Fruit fly (Drosophila melanogaster): ENCODE results near the gene CG13771.

CG13771 gene

DNA sequence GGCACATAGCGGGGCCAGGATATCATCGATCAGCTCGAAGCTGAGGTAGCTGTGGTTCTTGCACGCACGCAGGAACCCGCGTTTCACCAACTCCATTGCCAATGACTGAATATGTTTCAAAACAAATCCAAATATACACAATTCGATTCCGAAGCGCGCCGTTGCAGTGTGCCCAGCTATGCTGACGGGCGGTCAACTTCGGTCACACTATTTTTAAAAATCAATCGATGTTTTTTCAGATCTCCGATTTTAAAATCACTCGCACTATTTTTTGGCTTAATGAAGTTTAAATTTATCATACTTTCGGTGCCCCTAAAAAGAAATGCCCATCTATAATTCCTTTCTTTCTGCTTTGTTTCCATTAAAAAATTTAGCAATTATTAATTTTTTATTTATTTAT is 14.0 kb upstream of the CG13771 start, which contains the start of gene Nse1:
Gene Nse1, minus strand, starts transcription at position 173 of the 400 bp plus-strand sequence.
- no peak for TF ChIP-seq CG9705 (GFP tag; optimal IDR thresholded peaks at IDR 0.05)

DNA sequence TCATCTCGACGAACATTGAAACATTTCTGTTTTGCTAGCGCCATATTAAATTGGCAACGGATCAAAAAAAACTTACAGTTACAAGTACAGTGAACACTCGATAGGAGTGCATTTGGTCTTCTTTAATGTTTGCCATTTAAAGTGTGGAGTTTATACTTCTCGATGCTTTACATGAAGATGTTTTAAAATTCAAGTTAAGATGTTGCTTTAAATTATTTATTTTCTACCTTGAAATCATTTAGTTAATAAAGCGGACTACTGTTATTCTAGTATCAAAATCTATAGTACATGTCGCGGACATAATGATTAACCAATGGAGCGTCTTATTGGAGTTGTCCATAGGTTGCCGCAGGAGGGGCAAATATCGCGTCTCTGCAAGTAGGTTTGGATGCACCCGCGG is 13.1 kb upstream of the CG13771 start, which contains the start of gene cort:
Gene cort, minus strand, starts transcription at position 101 of the 400 bp plus-strand sequence.
- TF ChIP-seq fru (GFP tag; optimal IDR thresholded peaks at IDR 0.05) (no peak), usp (GFP tag; optimal IDR thresholded peaks at IDR 0.05) (no peak), Abd-B (GFP tag; optimal IDR thresholded peaks at IDR 0.05) (no peak), GATAd (GFP tag; optimal IDR thresholded peaks at IDR 0.05) (no peak), Jra (GFP tag; optimal IDR thresholded peaks at IDR 0.05) (no peak), Hnf4 (GFP tag; optimal IDR thresholded peaks at IDR 0.05) (no peak), sv (GFP tag; optimal IDR thresholded peaks at IDR 0.05) (no peak), sage (GFP tag; optimal IDR thresholded peaks at IDR 0.05) (no peak), woc (GFP tag; optimal IDR thresholded peaks at IDR 0.05) (no peak)

DNA sequence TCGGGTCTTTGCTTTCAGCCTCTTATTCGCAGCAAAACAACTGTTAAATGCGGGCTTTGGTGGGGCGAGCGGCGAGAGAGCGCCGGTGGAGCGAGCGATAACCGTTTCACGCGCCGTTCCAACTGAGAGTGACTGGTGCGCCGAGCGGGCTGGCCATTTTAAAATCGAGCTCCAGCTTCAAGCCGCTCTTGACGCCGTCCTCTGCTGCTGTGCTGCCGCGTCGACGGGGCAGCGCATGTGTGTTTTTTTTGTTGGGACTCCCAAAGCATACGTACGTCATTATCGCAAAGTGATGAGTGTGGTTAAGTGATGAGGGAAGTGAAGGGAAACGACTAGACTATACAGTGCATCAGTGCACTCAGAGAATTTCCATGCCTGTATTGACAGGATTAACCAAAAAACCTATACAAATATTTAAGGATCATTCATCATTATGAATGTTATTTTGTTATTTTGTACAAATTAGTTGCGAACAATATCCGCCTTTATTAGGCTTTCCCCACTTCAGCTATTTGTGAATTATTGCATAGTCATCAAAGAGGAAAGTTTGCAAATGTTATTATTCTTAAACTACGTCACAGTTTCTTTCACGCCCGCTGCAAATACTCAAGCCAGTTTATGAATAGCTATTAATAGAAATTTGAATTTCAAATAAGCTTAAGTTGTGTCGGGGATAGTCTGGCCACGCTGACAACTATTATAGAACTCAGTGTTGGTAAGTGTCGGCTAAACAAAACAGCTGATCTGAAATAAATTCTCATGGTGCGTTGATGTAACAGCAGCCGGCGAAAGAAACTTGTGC is 10.0 kb upstream of the CG13771 start, which contains the start of gene Spn27A:
Gene Spn27A, minus strand, starts transcription at position 137 of the 802 bp plus-strand sequence.
- TF ChIP-seq fru (GFP tag; optimal IDR thresholded peaks at IDR 0.05) = no peak
- no peak for TF ChIP-seq CG32264 (GFP tag; optimal IDR thresholded peaks at IDR 0.05)
- peak; percentile 52 for TF ChIP-seq Jra (GFP tag; optimal IDR thresholded peaks at IDR 0.05)
- TF ChIP-seq lola (GFP tag; optimal IDR thresholded peaks at IDR 0.05) = no peak
- peak; percentile 76 for TF ChIP-seq woc (GFP tag; optimal IDR thresholded peaks at IDR 0.05)
- peak; percentile 77 for TF ChIP-seq ey (GFP tag; optimal IDR thresholded peaks at IDR 0.05)
- TF ChIP-seq dsf (GFP tag; optimal IDR thresholded peaks at IDR 0.05; ENCODE audit: borderline replicate concordance) = peak; percentile 37
- no peak for TF ChIP-seq usp (GFP tag; optimal IDR thresholded peaks at IDR 0.05)
- no peak for TF ChIP-seq Abd-B (GFP tag; optimal IDR thresholded peaks at IDR 0.05)
- TF ChIP-seq HLH106 (tag; optimal IDR thresholded peaks at IDR 0.05) = peak; percentile 55
- TF ChIP-seq Sp1 (GFP tag; optimal IDR thresholded peaks at IDR 0.05) = peak; percentile 36
- no peak for TF ChIP-seq Rel (GFP tag; optimal IDR thresholded peaks at IDR 0.05)
- TF ChIP-seq Rel (tag; optimal IDR thresholded peaks at IDR 0.05) = peak; percentile 99
- TF ChIP-seq Dfd (GFP tag; optimal IDR thresholded peaks at IDR 0.05) = no peak
- TF ChIP-seq OdsH (GFP tag; optimal IDR thresholded peaks at IDR 0.05) = peak; percentile 72
- no peak for TF ChIP-seq brk (GFP tag; optimal IDR thresholded peaks at IDR 0.05)
- no peak for TF ChIP-seq Mio (GFP tag; optimal IDR thresholded peaks at IDR 0.05)
- TF ChIP-seq CG9705 (GFP tag; optimal IDR thresholded peaks at IDR 0.05) = peak; percentile 54
- no peak for TF ChIP-seq GATAd (GFP tag; optimal IDR thresholded peaks at IDR 0.05)
- TF ChIP-seq jim (GFP tag; optimal IDR thresholded peaks at IDR 0.05) = no peak
- TF ChIP-seq Hr83 (GFP tag; optimal IDR thresholded peaks at IDR 0.05; ENCODE audit: poor library complexity, severe bottlenecking) = peak; percentile 15
- TF ChIP-seq h (GFP tag; optimal IDR thresholded peaks at IDR 0.05) = peak; percentile 77
- no peak for TF ChIP-seq sage (GFP tag; optimal IDR thresholded peaks at IDR 0.05)
- no peak for TF ChIP-seq Myc (optimal IDR thresholded peaks at IDR 0.05)
- TF ChIP-seq foxo (GFP tag; optimal IDR thresholded peaks at IDR 0.05) = peak; percentile 15 to 74
- peak; percentile 64 for TF ChIP-seq br (GFP tag; optimal IDR thresholded peaks at IDR 0.05)
- peak; percentile 62 for TF ChIP-seq Hnf4 (GFP tag; optimal IDR thresholded peaks at IDR 0.05)
- TF ChIP-seq Dif (GFP tag; optimal IDR thresholded peaks at IDR 0.05; ENCODE audit: partially characterized antibody) = peak; percentile 67
- TF ChIP-seq N (GFP tag; optimal IDR thresholded peaks at IDR 0.05) = no peak
- TF ChIP-seq pan (optimal IDR thresholded peaks at IDR 0.05) = no peak
- no peak for TF ChIP-seq Hr78 (GFP tag; optimal IDR thresholded peaks at IDR 0.05)
- TF ChIP-seq rgr (GFP tag; optimal IDR thresholded peaks at IDR 0.05) = peak; percentile 71
- TF ChIP-seq Vsx2 (GFP tag; optimal IDR thresholded peaks at IDR 0.05; ENCODE audit: partially characterized antibody) = no peak
- peak; percentile 98 for TF ChIP-seq psq (GFP tag; optimal IDR thresholded peaks at IDR 0.05)
- no peak for TF ChIP-seq tai (GFP tag; optimal IDR thresholded peaks at IDR 0.05)
- TF ChIP-seq sv (GFP tag; optimal IDR thresholded peaks at IDR 0.05) = peak; percentile 13
- no peak for TF ChIP-seq dmrt93B (GFP tag; optimal IDR thresholded peaks at IDR 0.05)
- TF ChIP-seq dl (GFP tag; optimal IDR thresholded peaks at IDR 0.05; ENCODE audit: insufficient read depth in 1 of 2, partially characterized antibody in 2 of 2) = peak; percentile 7 to 37

Measured in whole organism, wandering third instar larva.